Worm (Caenorhabditis elegans) whole organism, dauer: ENCODE results near the gene C24H10.2.

Experiments used
- unc-62 ChIP-seq: sonication (generic microtip); optimal IDR thresholded peaks from 2 replicates; lab custom pipeline; 2017; ENCODE audit warnings: missing biosample characterization, missing genetic modification reagents, missing genetic modification characterization

Gene C24H10.2

DNA sequence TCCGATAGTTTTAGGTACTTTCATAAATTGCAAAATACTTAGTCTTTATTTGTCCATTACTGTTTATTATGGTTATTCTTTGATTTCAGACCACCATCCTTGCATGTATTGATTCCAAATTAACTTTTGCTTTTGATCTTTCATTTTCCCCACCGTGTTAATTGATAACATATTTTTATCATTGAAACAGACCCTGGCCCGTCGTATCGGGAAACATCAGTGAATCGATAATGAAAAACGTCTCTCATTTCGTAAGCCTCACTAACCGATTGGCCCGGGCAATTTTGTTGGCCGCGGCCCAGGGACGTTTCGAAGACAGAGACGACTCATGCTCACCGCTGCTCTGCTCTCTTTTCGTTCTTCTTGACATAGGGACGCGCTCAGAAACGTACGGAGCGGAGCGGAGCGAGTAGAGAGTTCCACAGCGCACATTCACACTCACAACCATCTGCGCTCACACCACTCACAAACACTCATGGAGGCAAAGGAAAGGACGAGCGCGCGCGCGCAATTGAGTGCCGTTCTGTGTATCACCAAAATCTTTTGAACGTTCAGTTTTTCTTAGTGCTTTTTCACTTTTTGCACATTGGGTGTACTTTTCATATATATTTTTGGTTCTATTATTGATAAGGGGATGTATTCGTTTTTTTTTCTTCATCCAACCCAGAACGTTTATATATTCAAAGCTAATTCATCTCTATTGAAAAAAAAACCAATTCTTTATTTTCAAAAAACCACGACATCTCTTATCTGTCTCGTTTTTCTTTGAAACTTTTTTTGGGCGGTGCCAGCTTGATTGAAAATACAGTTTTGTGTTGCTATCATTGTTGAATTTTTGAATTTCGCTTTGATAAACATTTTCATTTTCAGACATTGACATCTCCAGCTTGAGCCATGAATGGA is at the start of gene C24H10.2:
TSS of gene C24H10.2 (plus strand) at position 853 of the 903 bp plus-strand sequence.
- TF ChIP-seq unc-62: no peak

DNA sequence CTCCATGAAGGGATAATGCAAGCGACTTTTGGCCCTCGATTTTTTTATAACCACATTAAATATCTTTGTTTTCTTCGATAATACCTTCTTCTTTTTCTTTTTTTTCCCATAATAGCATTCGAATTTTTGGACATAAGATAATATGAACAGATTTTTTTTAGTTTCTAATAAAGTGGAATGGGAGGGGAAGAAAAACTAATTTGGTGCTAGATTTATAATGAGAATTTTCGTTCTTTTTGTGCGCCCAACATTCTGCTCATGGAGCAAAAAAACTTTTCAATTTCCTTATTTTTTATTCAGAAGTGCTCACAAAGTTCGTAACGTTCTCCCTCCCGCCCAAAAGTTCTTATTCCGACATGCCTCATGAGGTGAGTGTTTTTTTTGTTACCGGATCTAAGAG is 48.6 kb upstream of the C24H10.2 start, which contains the start of gene ZC449.8:
TSS of gene ZC449.8 (plus strand) at position 301 of the 400 bp plus-strand sequence.
- no peak for TF ChIP-seq unc-62

DNA sequence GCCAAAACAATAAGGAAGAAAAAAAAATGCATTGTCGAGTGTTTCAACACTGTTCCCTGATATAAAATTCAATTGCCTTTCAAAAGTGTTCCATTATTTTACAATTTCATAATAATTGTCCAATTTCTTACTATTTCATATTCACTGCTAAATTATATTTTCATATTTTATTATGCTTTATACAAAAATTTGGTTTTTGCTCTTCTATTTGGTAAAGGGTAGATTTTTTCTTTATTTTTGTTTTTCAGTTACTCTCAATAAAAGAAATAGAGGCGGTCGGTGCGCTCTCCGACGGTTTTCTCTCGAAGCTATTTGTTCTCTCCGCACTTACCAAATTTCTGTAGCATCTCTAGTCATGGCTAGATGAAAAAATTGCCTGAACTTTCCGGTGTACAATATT is 46.8 kb upstream of the C24H10.2 start, which contains the start of gene sek-3:
TSS of gene sek-3 (plus strand) at position 301 of the 400 bp plus-strand sequence.
- TF ChIP-seq unc-62: no peak

DNA sequence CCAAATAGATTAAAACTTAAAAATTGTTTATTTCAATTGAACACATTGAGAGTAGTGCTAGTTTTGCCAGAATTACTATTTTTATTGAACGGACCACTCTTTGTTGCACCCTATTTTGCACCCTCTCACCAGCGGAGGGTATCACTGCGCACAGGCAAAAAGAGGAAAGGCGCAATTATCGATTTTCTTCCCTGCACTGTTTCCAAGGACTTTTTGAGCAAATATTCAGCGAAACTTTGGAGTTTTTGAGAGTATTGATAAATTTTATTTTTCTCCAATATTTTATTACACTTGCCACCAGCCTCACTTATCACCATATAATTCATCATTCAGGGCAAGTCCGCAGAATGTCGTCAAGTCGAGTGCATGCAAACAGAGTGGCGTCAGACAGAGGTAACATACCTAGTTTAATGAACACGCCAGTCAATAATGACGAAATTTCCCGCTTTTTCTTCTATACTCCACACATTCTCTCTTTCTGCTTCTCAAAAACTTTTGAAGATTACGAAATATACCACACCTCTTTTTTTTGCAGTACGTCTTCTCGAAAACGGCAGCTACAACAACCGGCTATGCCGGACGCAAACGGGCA is 46.2 kb upstream of the C24H10.2 start:
- TF ChIP-seq unc-62: no peak

DNA sequence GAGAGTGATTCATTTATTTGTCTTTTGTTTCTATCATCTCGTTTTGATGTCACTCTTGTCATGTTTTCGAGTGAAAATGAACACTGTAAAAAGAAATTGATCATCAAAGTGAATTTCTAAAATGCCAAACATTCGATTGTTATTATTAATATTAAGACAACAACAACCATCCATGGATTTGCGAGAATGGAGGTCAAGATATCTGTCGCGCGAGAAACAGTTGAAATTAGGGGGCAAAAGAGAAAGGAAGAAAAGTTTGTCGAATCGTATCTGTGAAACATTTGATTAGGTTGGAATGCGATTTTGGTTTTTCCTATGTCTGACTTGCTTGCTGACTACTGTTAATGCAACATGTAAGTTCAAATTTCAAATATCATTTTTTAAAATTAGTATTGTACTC is 43.4 kb upstream of the C24H10.2 start, which contains the start of gene ZC449.2:
TSS of gene ZC449.2 (plus strand) at position 290 of the 400 bp plus-strand sequence.
- TF ChIP-seq unc-62: no peak

DNA sequence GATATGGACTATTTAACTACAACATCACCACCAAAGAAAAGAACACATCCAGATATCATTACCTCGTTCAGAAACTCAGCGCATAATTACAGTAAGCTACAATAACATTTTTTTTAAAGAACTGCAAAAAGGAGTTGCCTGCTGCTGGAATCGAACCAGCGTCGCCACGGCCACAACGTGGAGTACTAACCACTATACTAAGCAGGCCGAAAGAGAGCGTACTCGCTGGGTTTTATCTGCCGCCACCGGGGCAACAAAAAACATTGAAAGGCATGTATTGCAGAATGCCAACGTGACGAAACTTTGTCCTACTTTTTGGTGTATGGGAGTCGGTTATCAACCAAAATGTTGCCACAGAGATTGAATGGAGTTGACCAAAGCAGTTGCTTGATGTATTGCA is 41.7 kb upstream of the C24H10.2 start:
- TF ChIP-seq unc-62: no peak

DNA sequence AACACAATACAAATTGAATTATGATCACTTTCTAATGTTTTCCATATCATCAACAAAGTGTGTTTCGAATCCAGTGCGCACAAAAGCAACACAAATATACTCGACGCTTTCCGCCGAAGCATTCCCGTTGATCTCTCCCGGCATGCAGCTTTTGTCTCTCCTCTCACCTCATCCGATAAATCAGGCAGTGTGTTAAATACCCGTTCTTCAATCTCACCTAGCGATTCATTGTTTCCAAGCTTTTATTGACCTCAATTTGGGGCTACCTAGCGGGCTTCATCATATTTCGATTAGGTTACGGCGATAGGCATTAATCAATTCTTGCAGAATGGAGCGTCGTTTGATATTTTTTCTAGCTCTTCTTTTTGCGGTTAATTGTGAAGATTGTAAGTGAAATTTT is 40.1 kb upstream of the C24H10.2 start, which contains the start of gene ZC449.1:
TSS of gene ZC449.1 (plus strand) at position 121 of the 400 bp plus-strand sequence.
- TF ChIP-seq unc-62: no peak

DNA sequence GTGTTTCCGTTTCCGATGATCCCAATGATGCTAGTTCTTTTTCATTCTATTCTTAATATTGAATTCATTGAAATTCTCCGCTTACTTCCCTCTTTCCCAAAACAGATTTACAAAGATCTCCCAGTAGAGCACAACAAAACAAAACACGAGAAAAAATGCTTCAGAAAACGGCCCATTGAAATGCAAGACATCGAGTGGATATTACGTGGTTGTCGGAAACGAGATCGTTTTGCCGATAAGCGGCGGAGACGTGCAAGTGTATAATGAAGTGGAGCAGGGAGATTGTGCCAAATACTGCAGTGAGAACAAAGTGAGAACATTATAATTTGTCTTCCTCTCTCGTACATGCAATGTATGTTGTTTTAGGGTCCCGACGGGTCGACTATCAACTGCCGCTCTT is 37.9 kb upstream of the C24H10.2 start:
- no peak for TF ChIP-seq unc-62

DNA sequence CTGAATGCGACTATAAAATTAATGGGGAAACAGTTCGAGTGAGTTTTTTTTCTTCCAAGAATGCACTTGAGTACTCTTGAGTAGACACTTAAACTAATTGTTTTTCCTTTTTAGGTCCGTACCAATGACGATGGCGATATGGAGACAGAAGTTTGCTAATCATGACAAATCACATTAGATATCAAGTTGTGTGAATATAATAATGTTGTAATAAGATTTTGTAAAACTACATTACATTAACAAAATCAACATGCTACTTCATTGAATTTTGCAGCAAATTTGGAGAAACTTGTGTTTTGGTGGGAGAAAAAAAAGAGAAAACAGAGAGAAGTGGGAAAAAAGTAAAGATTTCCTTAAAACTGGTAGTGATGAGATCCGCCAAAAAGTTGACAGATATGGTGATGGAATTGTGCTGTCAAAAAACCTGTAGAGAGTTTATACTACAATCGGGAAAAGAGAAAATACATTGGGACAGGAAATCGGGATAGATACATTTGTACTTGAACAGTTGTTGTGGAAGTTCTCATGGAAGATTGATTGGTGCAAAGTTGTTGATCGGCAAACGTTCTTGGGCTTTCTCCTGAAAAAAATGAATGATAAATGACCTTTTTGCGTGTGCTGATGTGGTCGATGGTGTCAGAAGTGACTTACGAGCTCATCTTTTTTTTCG is 36.3 kb upstream of the C24H10.2 start:
- no peak for TF ChIP-seq unc-62

DNA sequence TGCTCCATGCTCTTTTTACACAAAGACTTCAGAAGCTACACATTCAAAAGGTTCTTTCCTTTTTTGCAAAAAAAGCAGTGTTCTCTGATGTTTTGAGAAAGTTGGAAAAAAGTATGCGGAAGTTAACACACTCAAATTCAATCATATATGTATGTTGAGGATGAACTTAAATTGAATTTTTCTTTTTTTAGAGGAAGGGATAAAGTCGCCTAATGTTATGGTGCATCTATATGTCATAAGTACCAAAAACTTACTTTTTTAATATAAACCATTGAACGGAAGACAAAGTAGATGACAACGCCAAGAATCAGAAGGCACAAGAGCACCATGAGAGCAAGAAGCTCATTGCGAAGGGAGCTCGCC is 35.8 kb upstream of the C24H10.2 start:
- no peak for TF ChIP-seq unc-62

DNA sequence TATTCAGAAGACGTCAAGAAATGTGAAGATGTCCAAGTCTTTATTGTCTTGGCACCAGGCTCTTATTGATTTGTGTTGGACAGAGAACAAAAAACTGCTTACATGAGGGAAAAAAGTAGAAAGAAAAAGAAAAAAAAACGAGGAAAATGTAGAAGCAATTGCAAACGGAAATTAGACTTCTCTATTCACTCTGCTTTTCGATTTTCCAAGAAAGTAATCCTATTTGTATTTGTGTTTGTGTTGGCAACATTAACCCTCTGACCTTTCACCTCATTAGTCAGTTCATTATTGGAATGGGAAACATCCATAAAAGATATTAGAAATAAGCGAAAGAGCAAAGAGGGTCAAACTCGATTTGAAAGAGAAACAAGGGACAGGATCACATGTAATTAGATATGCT is 32.7 kb upstream of the C24H10.2 start:
- no peak for TF ChIP-seq unc-62

DNA sequence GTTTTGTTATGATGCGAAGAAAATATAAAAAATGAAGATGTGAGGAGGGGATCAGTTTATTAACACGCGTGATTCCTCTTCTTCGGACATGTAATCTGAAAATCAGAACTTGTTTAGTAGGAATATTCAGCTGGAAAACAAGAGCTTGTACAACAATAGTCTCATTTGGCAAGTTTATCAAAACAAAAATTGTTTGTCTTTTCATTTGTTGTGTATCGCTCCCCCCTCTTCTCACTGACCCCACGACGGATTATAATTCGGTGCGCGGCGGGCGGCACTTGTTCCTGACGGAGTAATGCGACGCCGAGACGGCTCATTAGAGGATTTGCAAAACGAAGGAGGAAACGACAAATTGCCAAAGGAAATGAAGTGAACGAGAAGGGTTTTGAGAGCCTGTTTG is 30.5 kb upstream of the C24H10.2 start, which contains the start of gene ZC449.4:
TSS of gene ZC449.4 (minus strand) at position 101 of the 400 bp plus-strand sequence.
- no peak for TF ChIP-seq unc-62

DNA sequence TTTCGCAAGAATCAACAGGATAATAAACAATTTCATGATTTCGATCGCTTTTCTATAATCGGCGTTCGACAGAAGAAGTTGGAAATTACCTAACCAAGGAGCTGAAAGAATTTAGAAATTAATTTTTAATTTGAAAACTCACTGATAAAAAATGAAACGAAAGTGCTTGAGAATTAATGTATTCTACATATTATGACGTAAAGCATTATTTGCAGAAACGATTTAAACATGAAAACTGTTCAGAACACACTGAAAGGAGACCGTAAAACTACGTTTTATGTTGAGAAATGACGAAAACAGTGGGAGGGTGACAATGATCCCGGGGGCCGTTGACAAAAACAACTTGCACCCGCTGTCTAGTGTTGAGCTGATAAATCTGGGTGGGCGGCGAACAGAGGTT is 26.7 kb upstream of the C24H10.2 start, which contains the start of gene ZC449.5:
TSS of gene ZC449.5 (minus strand) at position 101 of the 400 bp plus-strand sequence.
- no peak for TF ChIP-seq unc-62

DNA sequence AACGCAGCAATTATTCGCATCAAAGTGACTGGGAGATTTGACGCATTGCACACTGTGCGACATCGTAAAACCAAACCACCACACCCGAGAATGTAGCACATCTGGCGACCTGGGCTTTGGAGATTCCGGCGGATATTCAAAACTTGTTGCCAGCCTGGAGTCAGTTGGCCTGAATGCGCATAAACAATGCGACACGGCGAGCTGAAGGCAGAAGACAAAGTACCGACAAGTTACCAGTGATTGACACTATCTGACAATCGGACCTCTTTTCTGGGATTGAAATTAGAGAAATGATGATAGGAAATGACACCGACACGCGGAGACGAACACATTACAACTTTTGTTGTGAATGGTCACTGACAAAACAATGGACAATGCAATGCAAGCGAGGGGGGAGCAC is 25.6 kb upstream of the C24H10.2 start:
- TF ChIP-seq unc-62: no peak

DNA sequence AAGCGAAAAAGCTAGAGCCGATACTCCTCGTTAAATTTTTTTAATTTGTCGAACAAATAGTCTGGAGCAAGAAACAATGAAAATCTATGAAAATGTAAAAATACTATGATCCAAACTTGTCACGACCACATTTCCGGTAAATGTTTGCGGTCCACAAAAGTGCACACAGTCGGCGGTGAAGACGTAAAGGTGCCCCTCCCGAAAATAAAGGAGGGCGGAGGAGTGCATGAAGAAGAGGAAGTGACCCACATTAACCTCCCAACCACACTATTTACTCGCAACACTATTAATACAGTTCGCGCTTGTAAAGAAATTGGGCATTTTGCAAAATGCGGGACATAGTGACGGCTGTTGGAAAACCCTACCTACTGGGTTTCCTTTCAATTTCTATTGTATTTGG is 24.4 kb upstream of the C24H10.2 start:
- TF ChIP-seq unc-62: no peak

DNA sequence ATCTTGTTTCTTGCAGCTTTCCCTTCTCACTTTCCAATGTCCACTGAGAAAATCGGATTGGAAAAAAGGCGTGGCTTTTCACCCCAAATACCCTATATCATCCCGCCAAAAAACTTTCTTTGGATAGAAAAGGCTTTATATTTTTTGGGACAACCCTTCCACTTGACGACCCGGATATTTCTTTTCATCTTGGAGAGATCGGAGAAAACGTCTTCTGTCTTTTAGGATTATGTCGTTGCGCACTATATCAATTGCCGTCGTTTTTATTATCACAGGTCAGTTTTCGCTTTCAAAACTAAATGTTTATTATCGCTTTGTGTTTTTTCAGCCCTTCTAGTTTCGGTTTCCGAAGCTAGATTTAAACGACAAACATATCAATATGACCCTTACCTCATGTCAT is 20.5 kb upstream of the C24H10.2 start, which contains the start of gene Y64H9A.2:
TSS of gene Y64H9A.2 (plus strand) at position 90 of the 400 bp plus-strand sequence.
- no peak for TF ChIP-seq unc-62

DNA sequence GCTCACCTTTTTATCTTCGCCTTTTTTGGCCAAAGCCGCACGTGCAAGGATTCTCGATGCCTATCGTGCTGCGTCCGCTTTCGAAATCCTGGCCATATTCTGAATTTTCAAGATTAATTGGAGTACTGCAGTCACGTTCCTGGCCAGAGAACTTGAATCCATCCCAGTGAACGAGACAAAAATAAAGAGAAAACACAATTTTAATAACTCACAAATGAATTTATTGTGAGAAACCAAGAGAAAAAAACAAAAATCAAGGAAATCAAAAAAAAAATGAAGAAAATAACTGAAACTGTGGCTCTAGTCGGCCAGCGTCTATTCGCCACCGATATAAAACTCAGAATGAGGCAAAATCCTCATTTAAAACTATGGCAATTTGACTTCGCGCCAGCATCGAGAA is 5.2 kb upstream of the C24H10.2 start, which contains the start of gene C24H10.4:
TSS of gene C24H10.4 (minus strand) at position 101 of the 400 bp plus-strand sequence.
- TF ChIP-seq unc-62: no peak
